Fruit fly (Drosophila melanogaster) whole organism, prepupa: ENCODE results near the gene CG1116.

ENCODE experiments used
- CG10669 ChIP-seq: fragments of 200-800 bp; sonication (Bioruptor generic); optimal IDR thresholded peaks from 3 replicates; lab custom pipeline; 2018; ENCODE audit warnings: missing biosample characterization, mild to moderate bottlenecking, missing genetic modification characterization, moderate library complexity
- CG11294 ChIP-seq: fragments of 200-800 bp; sonication (Bioruptor generic); IDR thresholded peaks from 2 replicates; pipeline ENCODE4 v1.3.6; 2022; ENCODE audit warnings: missing biosample characterization, missing genetic modification characterization
- CG11902 ChIP-seq: fragments of 200-800 bp; sonication (Bioruptor generic); optimal IDR thresholded peaks from 3 replicates; lab custom pipeline; 2016; ENCODE audit warnings: missing biosample characterization, missing genetic modification characterization
- CG15336 ChIP-seq: fragments of 200-800 bp; sonication (Bioruptor generic); IDR thresholded peaks from 2 replicates; pipeline ENCODE4 v1.3.6; 2022; ENCODE audit warnings: missing biosample characterization, missing genetic modification characterization
- CG1621 ChIP-seq: fragments of 200-800 bp; sonication (Bioruptor generic); optimal IDR thresholded peaks from 3 replicates; lab custom pipeline; 2018; ENCODE audit warnings: missing biosample characterization, mild to moderate bottlenecking, missing genetic modification characterization
- CG16779 ChIP-seq: fragments of 200-800 bp; sonication (Bioruptor generic); optimal IDR thresholded peaks from 3 replicates; lab custom pipeline; 2017; ENCODE audit warnings: missing biosample characterization, mild to moderate bottlenecking, missing genetic modification characterization
- CG32006 ChIP-seq: fragments of 200-800 bp; sonication (Bioruptor generic); optimal IDR thresholded peaks from 3 replicates; lab custom pipeline; 2017; ENCODE audit warnings: missing biosample characterization, mild to moderate bottlenecking, missing genetic modification characterization
- CG3919 ChIP-seq: fragments of 200-800 bp; sonication (Bioruptor generic); optimal IDR thresholded peaks from 3 replicates; lab custom pipeline; 2016; ENCODE audit warnings: missing biosample characterization, missing genetic modification characterization
- CG6276 ChIP-seq: fragments of 200-800 bp; sonication (Bioruptor generic); optimal IDR thresholded peaks from 2 replicates; lab custom pipeline; 2017; ENCODE audit warnings: missing biosample characterization, mild to moderate bottlenecking, missing genetic modification characterization
- CG6792 ChIP-seq: fragments of 200-800 bp; sonication (Bioruptor generic); optimal IDR thresholded peaks from 3 replicates; lab custom pipeline; 2016; ENCODE audit warnings: missing biosample characterization, missing genetic modification characterization
- CG6854 ChIP-seq: fragments of 200-800 bp; sonication (Bioruptor generic); optimal IDR thresholded peaks from 2 replicates; lab custom pipeline; 2017; ENCODE audit warnings: missing biosample characterization, mild to moderate bottlenecking, missing genetic modification characterization
- CG7368 ChIP-seq: fragments of 200-800 bp; sonication (Bioruptor generic); optimal IDR thresholded peaks from 3 replicates; lab custom pipeline; 2016; ENCODE audit warnings: missing biosample characterization, missing genetic modification characterization
- CG8119 ChIP-seq: fragments of 200-800 bp; sonication (Bioruptor generic); IDR thresholded peaks from 3 replicates; pipeline ENCODE4 v1.3.6; 2022; ENCODE audit warnings: missing biosample characterization, missing genetic modification characterization
- CG8319 ChIP-seq: fragments of 200-800 bp; sonication (Bioruptor generic); optimal IDR thresholded peaks from 3 replicates; lab custom pipeline; 2016; ENCODE audit warnings: missing biosample characterization, missing genetic modification characterization
- CG8632 ChIP-seq: fragments of 200-800 bp; sonication (Bioruptor generic); optimal IDR thresholded peaks from 3 replicates; lab custom pipeline; 2016; ENCODE audit warnings: missing biosample characterization, missing genetic modification characterization
- Eip78C ChIP-seq: fragments of 200-800 bp; sonication (Bioruptor generic); peaks from one replicate; lab custom pipeline; 2016; ENCODE audit warnings: missing biosample characterization, missing genetic modification characterization
- Gug ChIP-seq: fragments of 200-800 bp; sonication (Bioruptor generic); IDR thresholded peaks from 2 replicates; pipeline ENCODE4 v1.3.6; 2022; ENCODE audit warnings: missing biosample characterization, missing genetic modification characterization
- Hr39 ChIP-seq: fragments of 200-800 bp; sonication (Bioruptor generic); optimal IDR thresholded peaks from 2 replicates; lab custom pipeline; 2016; ENCODE audit warnings: missing biosample characterization, missing genetic modification characterization
- Hr4 ChIP-seq: fragments of 200-800 bp; sonication (Bioruptor generic); optimal IDR thresholded peaks from 3 replicates; lab custom pipeline; 2016; ENCODE audit warnings: missing biosample characterization, missing genetic modification characterization
- Met ChIP-seq: fragments of 200-800 bp; sonication (Bioruptor generic); optimal IDR thresholded peaks from 3 replicates; lab custom pipeline; 2016; ENCODE audit warnings: missing biosample characterization, missing genetic modification characterization
- Smox ChIP-seq: fragments of 200-800 bp; sonication (Bioruptor generic); optimal IDR thresholded peaks from 3 replicates; lab custom pipeline; 2016; ENCODE audit warnings: missing biosample characterization, missing genetic modification characterization
- Sox102F ChIP-seq: fragments of 200-800 bp; sonication (Bioruptor generic); optimal IDR thresholded peaks from 2 replicates; lab custom pipeline; 2016; ENCODE audit warnings: missing biosample characterization, mild to moderate bottlenecking, missing genetic modification characterization
- Sox14 ChIP-seq: fragments of 200-800 bp; sonication (Bioruptor generic); optimal IDR thresholded peaks from 3 replicates; lab custom pipeline; 2016; ENCODE audit warnings: missing biosample characterization, missing genetic modification characterization
- achi ChIP-seq: fragments of 200-800 bp; sonication (Bioruptor generic); optimal IDR thresholded peaks from 3 replicates; lab custom pipeline; 2016; ENCODE audit warnings: missing biosample characterization, missing genetic modification characterization
- acj6 ChIP-seq: fragments of 200-800 bp; sonication (Bioruptor generic); optimal IDR thresholded peaks from 3 replicates; lab custom pipeline; 2016; ENCODE audit warnings: missing biosample characterization, missing genetic modification characterization
- eg ChIP-seq: fragments of 200-800 bp; sonication (Bioruptor generic); IDR thresholded peaks from 3 replicates; pipeline ENCODE4 v1.3.6; 2022; ENCODE audit warnings: missing biosample characterization, missing genetic modification characterization
- fd59A ChIP-seq: fragments of 200-800 bp; sonication (Bioruptor generic); optimal IDR thresholded peaks from 2 replicates; lab custom pipeline; 2017; ENCODE audit warnings: missing biosample characterization, mild to moderate bottlenecking, missing genetic modification characterization, missing genetic modification reagents
- fkh ChIP-seq: fragments of 200-800 bp; sonication (Bioruptor generic); optimal IDR thresholded peaks from 3 replicates; lab custom pipeline; 2017; ENCODE audit warnings: missing biosample characterization, mild to moderate bottlenecking, missing genetic modification characterization, moderate library complexity
- lz ChIP-seq: fragments of 200-800 bp; sonication (Bioruptor generic); optimal IDR thresholded peaks from 3 replicates; lab custom pipeline; 2016; ENCODE audit warnings: missing biosample characterization, missing genetic modification characterization
- net ChIP-seq: fragments of 200-800 bp; sonication (Bioruptor generic); optimal IDR thresholded peaks from 3 replicates; lab custom pipeline; 2016; ENCODE audit warnings: missing biosample characterization, missing genetic modification characterization
- pdm3 ChIP-seq: fragments of 200-800 bp; sonication (Bioruptor generic); optimal IDR thresholded peaks from 3 replicates; lab custom pipeline; 2016; ENCODE audit warnings: missing biosample characterization, missing genetic modification characterization
- salr ChIP-seq, 2 experiments: fragments of 200-800 bp; sonication (Bioruptor generic); optimal IDR thresholded peaks; 3 replicates each; lab custom pipeline; 2016 to 2018; ENCODE audit warnings: missing biosample characterization in 2 of 2, missing genetic modification characterization in 2 of 2, mild to moderate bottlenecking in 1 of 2
- spab ChIP-seq: fragments of 200-800 bp; sonication (Bioruptor generic); optimal IDR thresholded peaks from 2 replicates; lab custom pipeline; 2017; ENCODE audit warnings: missing biosample characterization, mild to moderate bottlenecking, missing genetic modification characterization, missing genetic modification reagents
- ss ChIP-seq, 2 experiments: fragments of 200-800 bp; sonication (Bioruptor generic); optimal IDR thresholded peaks; 2 replicates in 1 of 2; 3 replicates in 1 of 2; lab custom pipeline; 2017 to 2018; ENCODE audit warnings: mild to moderate bottlenecking in 2 of 2, missing biosample characterization in 2 of 2, missing genetic modification characterization in 2 of 2, moderate library complexity in 1 of 2

Gene CG1116

dm6 chr3R:5223135-5223534 lies 3.7 kb downstream of the CG1116 start, which contains the start of gene CG2604 (continued):
- no peak for TF ChIP-seq CG10669 (GFP tag; lab: Kevin White, UChicago)
- TF ChIP-seq Smox: no peak
- no peak for TF ChIP-seq CG11902 (GFP tag; lab: Kevin White, UChicago)
- no peak for TF ChIP-seq fd59A
- no peak for TF ChIP-seq pdm3 (GFP tag; lab: Kevin White, UChicago)
- TF ChIP-seq Eip78C (GFP tag; lab: Kevin White, UChicago): peak; percentile 68
- no peak for TF ChIP-seq achi (GFP tag; lab: Kevin White, UChicago)

dm6 chr3R:5223839-5224238 lies 4.4 kb downstream of the CG1116 start, which contains the start of gene CG14664:
Gene CG14664 (plus strand): TSS chr3R:5224139.
- TF ChIP-seq CG1621 (tag; lab: Kevin White, UChicago) (no peak), lz (GFP tag; lab: Kevin White, UChicago) (no peak), CG8319 (no peak), CG7368 (GFP tag; lab: Kevin White, UChicago) (no peak), achi (GFP tag; lab: Kevin White, UChicago) (no peak)

- TF ChIP-seq Hr4 (no peak), fd59A (no peak), spab (GFP tag; lab: Kevin White, UChicago) (no peak), Sox102F (GFP tag; lab: Kevin White, UChicago) (no peak), CG11902 (GFP tag; lab: Kevin White, UChicago) (no peak), CG3919 (no peak), Sox14 (GFP tag; lab: Kevin White, UChicago) (no peak), CG6854 (GFP tag; lab: Kevin White, UChicago) (no peak), salr (GFP tag; optimal IDR thresholded peaks at IDR 0.05; lab: Kevin White, UChicago) (no peak), Met (GFP tag; lab: Kevin White, UChicago) (no peak), fkh (GFP tag; lab: Kevin White, UChicago) (no peak), CG6792 (GFP tag; lab: Kevin White, UChicago) (no peak), eg (no peak), CG6276 (GFP tag; lab: Kevin White, UChicago) (no peak), acj6 (no peak), ss (GFP tag; optimal IDR thresholded peaks at IDR 0.05; lab: Kevin White, UChicago) (no peak), Hr39 (GFP tag; lab: Kevin White, UChicago) (no peak), Smox (no peak), net (GFP tag; lab: Kevin White, UChicago) (no peak)
Observed at dm6 chr3R:5226025-5226424, 6.6 kb downstream of the CG1116 start, which contains the start of gene Vps37B. Gene Vps37B (plus strand): TSS chr3R:5226158.

dm6 chr3R:5229458-5229857 lies 10.0 kb downstream of the CG1116 start:
- TF ChIP-seq eg: 0 out of 3 replicates have a peak, but pooled peaks have one; percentile 31
- TF ChIP-seq CG6276 (GFP tag; lab: Kevin White, UChicago): no peak

- no peak for TF ChIP-seq Gug (GFP tag; lab: Robert Waterston, UW)
- no peak for TF ChIP-seq spab (GFP tag; lab: Kevin White, UChicago)
- no peak for TF ChIP-seq CG32006
- peak; percentile 53 for TF ChIP-seq CG16779 (tag; lab: Kevin White, UChicago)
- no peak for TF ChIP-seq Hr4
- no peak for TF ChIP-seq achi (GFP tag; lab: Kevin White, UChicago)
- TF ChIP-seq CG11294 (GFP tag; lab: Robert Waterston, UW): no peak
- TF ChIP-seq CG8632 (GFP tag; lab: Kevin White, UChicago): no peak
- peak; percentile 32; the same call in 1 of the 2 replicates for TF ChIP-seq CG15336 (GFP tag; lab: Robert Waterston, UW)
- no peak for TF ChIP-seq CG7368 (GFP tag; lab: Kevin White, UChicago)
- peak in 1 of 2 experiments; percentile 44 for TF ChIP-seq ss (GFP tag; optimal IDR thresholded peaks at IDR 0.05; lab: Kevin White, UChicago)
- peak; percentile 52 for TF ChIP-seq CG8119
- TF ChIP-seq Met (GFP tag; lab: Kevin White, UChicago): no peak
Observed at dm6 chr3R:5231383-5232196, 12.1 kb downstream of the CG1116 start.
